Fruit fly (Drosophila melanogaster) whole organism, adult: ENCODE measurements around the gene CG5781.

Experiments used
- CG14711 ChIP-seq: fragments of 200-800 bp; sonication (Bioruptor generic); optimal IDR thresholded peaks from 2 replicates; lab custom pipeline; 2018; ENCODE audit warnings: missing biosample characterization, mild to moderate bottlenecking, missing genetic modification characterization, moderate library complexity
- Clk ChIP-seq: fragments of 200-800 bp; sonication (Bioruptor generic); optimal IDR thresholded peaks from 2 replicates; lab custom pipeline; 2017; ENCODE audit warnings: missing biosample characterization, missing genetic modification characterization
- Crg-1 ChIP-seq: fragments of 200-800 bp; sonication (Bioruptor generic); optimal IDR thresholded peaks from 2 replicates; lab custom pipeline; 2016; ENCODE audit warnings: missing biosample characterization, missing genetic modification characterization
- Mnt ChIP-seq: fragments of 200-800 bp; sonication (Bioruptor generic); optimal IDR thresholded peaks from 2 replicates; lab custom pipeline; 2016; ENCODE audit warnings: missing biosample characterization, mild to moderate bottlenecking, missing genetic modification characterization
- bab1 ChIP-seq: fragments of 200-800 bp; sonication (Bioruptor generic); optimal IDR thresholded peaks from 3 replicates; lab custom pipeline; 2019; ENCODE audit warnings: missing biosample characterization, mild to moderate bottlenecking, missing genetic modification characterization, moderate library complexity
- cnc ChIP-seq, 2 experiments: fragments of >200 bp; optimal IDR thresholded peaks; 2 replicates each; lab custom pipeline; 2017

DNA sequence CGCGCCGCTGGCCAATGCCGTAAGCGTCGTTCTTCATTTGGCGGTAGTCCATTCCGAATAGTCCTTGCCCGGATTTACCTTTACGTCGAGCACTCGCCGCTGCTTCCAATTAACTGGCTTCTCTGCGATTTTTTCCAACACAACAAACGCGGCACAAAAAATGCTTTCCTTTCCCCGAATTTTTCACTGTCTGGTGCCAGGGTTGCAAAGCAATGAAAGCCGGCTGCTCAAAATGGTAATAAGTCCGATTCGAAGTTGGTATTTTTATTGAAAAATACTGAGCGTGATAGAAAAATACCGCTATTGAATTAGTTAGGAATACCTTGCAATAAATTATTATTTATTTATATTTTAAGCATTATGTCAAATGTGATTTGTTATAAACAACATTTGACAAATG, 15.1 kb upstream of the CG5781 start:
- TF ChIP-seq cnc (optimal IDR thresholded peaks at IDR 0.05; lab: Kevin White, UChicago) (no peak), CG14711 (peak; percentile 42), Crg-1 (GFP tag; lab: Kevin White, UChicago) (no peak), bab1 (GFP tag; lab: Kevin White, UChicago) (no peak), Clk (GFP tag; lab: Kevin White, UChicago) (no peak), Mnt (GFP tag; lab: Kevin White, UChicago) (no peak)
